Comparison of ENCODE assay signal across 4 fruit fly cellular contexts in genomic region chr2L:2192123-2192601, dm6.
TF ChIP-seq lines count a peak whose summit lies in the region.

CG10874 (minus strand) TSS chr2L:2192386.

- no peak for TF ChIP-seq CTCF in whole organism, embryonic (GFP tag; optimal IDR thresholded peaks at IDR 0.05; lab: Kevin White, UChicago)

TF ChIP-seq in whole organism, adult, 20 proteins besides CTCF, POLR2A, EP300 and RAD21:
- TF ChIP-seq CG14711 (tag; optimal IDR thresholded peaks at IDR 0.05; lab: Kevin White, UChicago) = no peak
- TF ChIP-seq tj (GFP tag; optimal IDR thresholded peaks at IDR 0.05; lab: Kevin White, UChicago) = no peak
- no peak for TF ChIP-seq CG12768 (GFP tag; optimal IDR thresholded peaks at IDR 0.05; lab: Kevin White, UChicago)
- peak; percentile 36 for TF ChIP-seq CG1620 (GFP tag; optimal IDR thresholded peaks at IDR 0.05; lab: Kevin White, UChicago)
- peak; percentile 4 for TF ChIP-seq Mnt (GFP tag; optimal IDR thresholded peaks at IDR 0.05; lab: Kevin White, UChicago)
- no peak for TF ChIP-seq CG11617 (GFP tag; optimal IDR thresholded peaks at IDR 0.05; lab: Kevin White, UChicago)
- peak; percentile 29 for TF ChIP-seq Crg-1 (GFP tag; optimal IDR thresholded peaks at IDR 0.05; lab: Kevin White, UChicago)
- TF ChIP-seq pad (GFP tag; optimal IDR thresholded peaks at IDR 0.05; lab: Kevin White, UChicago) = peak; percentile 10
- no peak for TF ChIP-seq toe (GFP tag; optimal IDR thresholded peaks at IDR 0.05; lab: Kevin White, UChicago)
- no peak for TF ChIP-seq cnc (optimal IDR thresholded peaks at IDR 0.05; lab: Kevin White, UChicago)
- no peak for TF ChIP-seq CG7045 (GFP tag; optimal IDR thresholded peaks at IDR 0.05; lab: Kevin White, UChicago)
- no peak for TF ChIP-seq CG5204 (GFP tag; optimal IDR thresholded peaks at IDR 0.05; lab: Kevin White, UChicago)
- TF ChIP-seq Hr96 (GFP tag; optimal IDR thresholded peaks at IDR 0.05; lab: Kevin White, UChicago) = no peak
- TF ChIP-seq CG33017 (tag; optimal IDR thresholded peaks at IDR 0.05; lab: Kevin White, UChicago) = no peak
- no peak for TF ChIP-seq Clk (GFP tag; optimal IDR thresholded peaks at IDR 0.05; lab: Kevin White, UChicago)
- TF ChIP-seq bab1 (GFP tag; optimal IDR thresholded peaks at IDR 0.05; lab: Kevin White, UChicago) = peak; percentile 67
- no peak for TF ChIP-seq kay (GFP tag; lab: Kevin White, UChicago; ENCODE audit: borderline replicate concordance)
- TF ChIP-seq cic (GFP tag; optimal IDR thresholded peaks at IDR 0.05; lab: Kevin White, UChicago) = peak; percentile 13
- no peak for TF ChIP-seq CG7101 (tag; optimal IDR thresholded peaks at IDR 0.05; lab: Kevin White, UChicago)
- TF ChIP-seq ovo (GFP tag; optimal IDR thresholded peaks at IDR 0.05; lab: Kevin White, UChicago) = no peak

TF ChIP-seq in whole organism, embryonic, 481 proteins besides CTCF, POLR2A, EP300 and RAD21 (continues in another document):
- TF ChIP-seq HmgD (GFP tag; optimal IDR thresholded peaks at IDR 0.05; lab: Kevin White, UChicago) (peak; percentile 51), Six4 (GFP tag; optimal IDR thresholded peaks at IDR 0.05; lab: Kevin White, UChicago) (no peak), CG2199 (GFP tag; IDR thresholded peaks at IDR 0.05; lab: Robert Waterston, UW) (no peak), Abd-B (GFP tag; optimal IDR thresholded peaks at IDR 0.05; lab: Kevin White, UChicago) (peak; percentile 58), slou (GFP tag; optimal IDR thresholded peaks at IDR 0.05; lab: Kevin White, UChicago) (peak; percentile 34), C15 (GFP tag; IDR thresholded peaks at IDR 0.05; lab: Robert Waterston, UW) (no peak), BEAF-32 (GFP tag; optimal IDR thresholded peaks at IDR 0.05; lab: Kevin White, UChicago) (peak; percentile 67), gfzf (GFP tag; optimal IDR thresholded peaks at IDR 0.05; lab: Kevin White, UChicago) (peak; percentile 98), aop (GFP tag; IDR thresholded peaks at IDR 0.05; lab: Robert Waterston, UW) (no peak), stwl (tag; optimal IDR thresholded peaks at IDR 0.05; lab: Kevin White, UChicago) (peak; percentile 56), Xrp1 (GFP tag; IDR thresholded peaks at IDR 0.05; lab: Robert Waterston, UW) (no peak), Hr39 (optimal IDR thresholded peaks at IDR 0.05; lab: Kevin White, UChicago) (no peak), her (GFP tag; optimal IDR thresholded peaks at IDR 0.05; lab: Kevin White, UChicago) (peak; percentile 100), CG11456 (GFP tag; IDR thresholded peaks at IDR 0.05; lab: Robert Waterston, UW) (no peak), CG2116 (GFP tag; optimal IDR thresholded peaks at IDR 0.05; lab: Kevin White, UChicago) (peak; percentile 70), CrebB (tag; optimal IDR thresholded peaks at IDR 0.05; lab: Kevin White, UChicago) (peak; percentile 14), nom (GFP tag; optimal IDR thresholded peaks at IDR 0.05; lab: Kevin White, UChicago) (peak; percentile 6), B-H2 (GFP tag; optimal IDR thresholded peaks at IDR 0.05; lab: Kevin White, UChicago) (peak; percentile 61), Dek (tag; optimal IDR thresholded peaks at IDR 0.05; lab: Kevin White, UChicago) (peak; percentile 17), Ets65A (GFP tag; lab: Kevin White, UChicago) (peak; percentile 90), hkb (optimal IDR thresholded peaks at IDR 0.05; lab: Kevin White, UChicago) (peak; percentile 58), hkb (GFP tag; IDR thresholded peaks at IDR 0.05; lab: Robert Waterston, UW) (no peak), Gsc (GFP tag; IDR thresholded peaks at IDR 0.05; lab: Robert Waterston, UW) (no peak), CG9727 (GFP tag; optimal IDR thresholded peaks at IDR 0.05; lab: Kevin White, UChicago) (peak; percentile 1), CG30020 (tag; optimal IDR thresholded peaks at IDR 0.05; lab: Kevin White, UChicago) (peak; percentile 17), CG1832 (GFP tag; optimal IDR thresholded peaks at IDR 0.05; lab: Kevin White, UChicago) (no peak)

TF ChIP-seq in whole organism, prepupa, 60 proteins besides CTCF, POLR2A, EP300 and RAD21:
- TF ChIP-seq ss (GFP tag; optimal IDR thresholded peaks at IDR 0.05; lab: Kevin White, UChicago) (no peak), Eip75B (GFP tag; optimal IDR thresholded peaks at IDR 0.05; lab: Kevin White, UChicago) (no peak), Sox14 (GFP tag; optimal IDR thresholded peaks at IDR 0.05; lab: Kevin White, UChicago) (peak; percentile 75), CG1621 (tag; optimal IDR thresholded peaks at IDR 0.05; lab: Kevin White, UChicago) (peak; percentile 1), CG10669 (GFP tag; optimal IDR thresholded peaks at IDR 0.05; lab: Kevin White, UChicago) (no peak), Sox102F (GFP tag; optimal IDR thresholded peaks at IDR 0.05; lab: Kevin White, UChicago) (no peak)

TF ChIP-seq in whole organism, wandering third instar larva, 38 proteins besides CTCF, POLR2A, EP300 and RAD21:
- TF ChIP-seq HLH106 (tag; optimal IDR thresholded peaks at IDR 0.05; lab: Kevin White, UChicago) (no peak), dl (GFP tag; optimal IDR thresholded peaks at IDR 0.05; lab: Kevin White, UChicago; ENCODE audit: insufficient read depth in 1 of 2, partially characterized antibody in 2 of 2) (peak in 1 of 2 experiments; percentile 58), Vsx2 (GFP tag; optimal IDR thresholded peaks at IDR 0.05; lab: Kevin White, UChicago; ENCODE audit: partially characterized antibody) (peak; percentile 98), sv (GFP tag; optimal IDR thresholded peaks at IDR 0.05; lab: Kevin White, UChicago) (no peak), Dif (GFP tag; optimal IDR thresholded peaks at IDR 0.05; lab: Kevin White, UChicago; ENCODE audit: partially characterized antibody) (peak; percentile 89), Jra (GFP tag; optimal IDR thresholded peaks at IDR 0.05; lab: Kevin White, UChicago) (no peak), Rel (GFP tag; optimal IDR thresholded peaks at IDR 0.05; lab: Kevin White, UChicago) (no peak), Rel (tag; optimal IDR thresholded peaks at IDR 0.05; lab: Kevin White, UChicago) (peak; percentile 30), fru (GFP tag; optimal IDR thresholded peaks at IDR 0.05; lab: Kevin White, UChicago) (no peak), lola (GFP tag; optimal IDR thresholded peaks at IDR 0.05; lab: Kevin White, UChicago) (no peak), sage (GFP tag; optimal IDR thresholded peaks at IDR 0.05; lab: Kevin White, UChicago) (no peak), rgr (GFP tag; optimal IDR thresholded peaks at IDR 0.05; lab: Kevin White, UChicago) (no peak), CG32264 (GFP tag; optimal IDR thresholded peaks at IDR 0.05; lab: Kevin White, UChicago) (no peak), usp (GFP tag; optimal IDR thresholded peaks at IDR 0.05; lab: Kevin White, UChicago) (no peak), dsf (GFP tag; optimal IDR thresholded peaks at IDR 0.05; lab: Kevin White, UChicago; ENCODE audit: borderline replicate concordance) (no peak)
